Worm (Caenorhabditis elegans) whole organism, midembryonic: ENCODE measurements around the gene fbxb-76.

ENCODE experiments used
- T22C8.4 ChIP-seq: fragments of 200-800 bp; sonication (Bioruptor generic); IDR thresholded peaks from 2 replicates; pipeline ENCODE4 v1.3.6; 2022; ENCODE audit warnings: missing genetic modification characterization, missing compliant biosample characterization
- cog-1 ChIP-seq: sonication (generic microtip); optimal IDR thresholded peaks from 2 replicates; lab custom pipeline; 2016; ENCODE audit warnings: missing genetic modification characterization, missing compliant biosample characterization
- flt-1 ChIP-seq: fragments of 200-800 bp; sonication (Bioruptor generic); IDR thresholded peaks from 2 replicates; pipeline ENCODE4 v1.3.6; 2022; ENCODE audit warnings: missing genetic modification characterization, missing compliant biosample characterization
- med-1 ChIP-seq: sonication (generic microtip); optimal IDR thresholded peaks from 2 replicates; lab custom pipeline; 2017; ENCODE audit warnings: missing genetic modification characterization, mild to moderate bottlenecking, missing compliant biosample characterization, antibody characterized with exemption, missing genetic modification reagents; ENCODE audit not compliant: insufficient read depth
- ref-1 ChIP-seq: fragments of 200-800 bp; sonication (Bioruptor generic); conservative IDR thresholded peaks from 2 replicates; pipeline ENCODE4 v1.3.6; 2022; ENCODE audit warnings: missing genetic modification reagents, missing genetic modification characterization, missing compliant biosample characterization
- tab-1 ChIP-seq: fragments of 200-800 bp; sonication (Bioruptor generic); IDR thresholded peaks from 2 replicates; pipeline ENCODE4 v1.3.6; 2022; ENCODE audit warnings: missing genetic modification characterization, missing compliant biosample characterization
- ztf-23 ChIP-seq: fragments of 200-800 bp; sonication (Bioruptor generic); IDR thresholded peaks from 2 replicates; pipeline ENCODE4 v1.3.6; 2022; ENCODE audit warnings: missing genetic modification reagents, missing genetic modification characterization, missing compliant biosample characterization
- ztf-29 ChIP-seq: fragments of 200-800 bp; sonication (Bioruptor generic); IDR thresholded peaks from 2 replicates; pipeline ENCODE4 v1.3.6; 2022; ENCODE audit warnings: missing genetic modification reagents, missing genetic modification characterization, missing compliant biosample characterization

- TF ChIP-seq flt-1: no peak
- no peak for TF ChIP-seq med-1
- TF ChIP-seq ztf-23 (GFP tag; lab: Robert Waterston, UW): no peak
- no peak for TF ChIP-seq T22C8.4 (GFP tag; lab: Robert Waterston, UW)
- no peak for TF ChIP-seq ref-1
- no peak for TF ChIP-seq ztf-29 (GFP tag; lab: Robert Waterston, UW)
- TF ChIP-seq cog-1 (tag; lab: Kevin White, UChicago): no peak
- no peak for TF ChIP-seq tab-1 (GFP tag; lab: Robert Waterston, UW)
Measured at ce11 chrIV:11425442-11425841, 46.3 kb upstream of the fbxb-76 start, which contains the start of gene kin-4.
